Fruit fly (Drosophila melanogaster) whole organism, embryonic: ENCODE data around the gene CG12589.
A peak's percentile ranks its signal among the peaks of the same experiment; 100 is the strongest.

Experiments
- CG15601 ChIP-seq: fragments of 200-800 bp; sonication (Bioruptor generic); optimal IDR thresholded peaks from 3 replicates; lab custom pipeline; 2019; ENCODE audit warnings: missing biosample characterization, mild to moderate bottlenecking, missing genetic modification characterization, moderate library complexity
- CG1603 ChIP-seq: fragments of 200-800 bp; sonication (Bioruptor generic); optimal IDR thresholded peaks from 2 replicates; lab custom pipeline; 2019; ENCODE audit warnings: missing biosample characterization, mild to moderate bottlenecking, missing genetic modification characterization, moderate library complexity
- CG17385 ChIP-seq: fragments of 200-800 bp; sonication (Bioruptor generic); optimal IDR thresholded peaks from 3 replicates; lab custom pipeline; 2018; ENCODE audit warnings: missing biosample characterization, mild to moderate bottlenecking, missing genetic modification characterization
- CG17568 ChIP-seq: fragments of 200-800 bp; sonication (Bioruptor generic); optimal IDR thresholded peaks from 2 replicates; lab custom pipeline; 2018; ENCODE audit warnings: missing biosample characterization, mild to moderate bottlenecking, missing genetic modification characterization, moderate library complexity
- CG2199 ChIP-seq: fragments of 200-800 bp; sonication (Bioruptor generic); IDR thresholded peaks from 3 replicates; pipeline ENCODE4 v1.3.6; 2022; ENCODE audit warnings: missing biosample characterization, missing genetic modification characterization
- CG31388 ChIP-seq: fragments of 200-800 bp; sonication (Bioruptor generic); optimal IDR thresholded peaks from 2 replicates; lab custom pipeline; 2016; ENCODE audit warnings: missing biosample characterization, missing genetic modification characterization
- CG42726 ChIP-seq: fragments of 200-800 bp; sonication (Bioruptor generic); IDR thresholded peaks from 2 replicates; pipeline ENCODE4 v1.3.6; 2022; ENCODE audit warnings: missing biosample characterization, missing genetic modification characterization; ENCODE audit not compliant: partially characterized antibody
- CG4360 ChIP-seq: fragments of 200-800 bp; sonication (Bioruptor generic); IDR thresholded peaks from 2 replicates; pipeline ENCODE4 v1.3.6; 2022; ENCODE audit warnings: missing biosample characterization, missing genetic modification characterization
- CG8478 ChIP-seq: fragments of >200 bp; optimal IDR thresholded peaks from 2 replicates; lab custom pipeline; 2018
- CoRest ChIP-seq: fragments of 200-800 bp; sonication (Bioruptor generic); optimal IDR thresholded peaks from 3 replicates; lab custom pipeline; 2018; ENCODE audit warnings: missing biosample characterization, mild to moderate bottlenecking, missing genetic modification characterization, moderate library complexity
- Deaf1 ChIP-seq: fragments of 200-800 bp; optimal IDR thresholded peaks from 3 replicates; lab custom pipeline; 2019; ENCODE audit warnings: missing biosample characterization, mild to moderate bottlenecking, missing genetic modification characterization, moderate library complexity
- Fer1 ChIP-seq: fragments of 200-800 bp; sonication (Bioruptor generic); optimal IDR thresholded peaks from 2 replicates; lab custom pipeline; 2017; ENCODE audit warnings: missing biosample characterization, mild to moderate bottlenecking, missing genetic modification characterization
- Hey ChIP-seq: fragments of 200-800 bp; sonication (Bioruptor generic); optimal IDR thresholded peaks from 3 replicates; lab custom pipeline; 2018; ENCODE audit warnings: missing biosample characterization, mild to moderate bottlenecking, missing genetic modification characterization
- Kr ChIP-seq: fragments of 200-800 bp; sonication (Bioruptor generic); optimal IDR thresholded peaks from 2 replicates; lab custom pipeline; 2017; ENCODE audit warnings: missing biosample characterization, mild to moderate bottlenecking, missing genetic modification characterization
- Nf-YC ChIP-seq: fragments of 200-800 bp; optimal IDR thresholded peaks from 3 replicates; lab custom pipeline; 2019; ENCODE audit warnings: missing biosample characterization, mild to moderate bottlenecking, missing genetic modification characterization, moderate library complexity
- Pdp1 ChIP-seq, 2 experiments: fragments of 200-800 bp; sonication (Bioruptor generic); optimal IDR thresholded peaks; 3 replicates each; lab custom pipeline; 2016; ENCODE audit warnings: missing biosample characterization in 2 of 2, missing genetic modification characterization in 2 of 2, mild to moderate bottlenecking in 1 of 2, moderate library complexity in 1 of 2
- Six4 ChIP-seq: fragments of 200-800 bp; sonication (Bioruptor generic); optimal IDR thresholded peaks from 2 replicates; lab custom pipeline; 2016; ENCODE audit warnings: missing biosample characterization, missing genetic modification characterization
- Ssrp ChIP-seq: fragments of 200-800 bp; sonication (Bioruptor generic); optimal IDR thresholded peaks from 2 replicates; lab custom pipeline; 2018; ENCODE audit warnings: missing biosample characterization, mild to moderate bottlenecking, missing genetic modification characterization, moderate library complexity
- Xrp1 ChIP-seq: fragments of 200-800 bp; sonication (Bioruptor generic); IDR thresholded peaks from 2 replicates; pipeline ENCODE4 v1.3.6; 2022; ENCODE audit warnings: missing biosample characterization, missing genetic modification characterization
- abd-A ChIP-seq: fragments of 200-800 bp; sonication (Bioruptor generic); optimal IDR thresholded peaks from 3 replicates; lab custom pipeline; 2019; ENCODE audit warnings: missing biosample characterization, mild to moderate bottlenecking, missing genetic modification characterization, moderate library complexity
- ara ChIP-seq: fragments of 200-800 bp; sonication (Bioruptor generic); IDR thresholded peaks from 2 replicates; pipeline ENCODE4 v1.3.6; 2022; ENCODE audit warnings: missing biosample characterization, missing genetic modification characterization
- crol ChIP-seq: fragments of 200-800 bp; sonication (Bioruptor generic); IDR thresholded peaks from 2 replicates; pipeline ENCODE4 v1.3.6; 2022; ENCODE audit warnings: missing biosample characterization, missing genetic modification characterization
- fd102C ChIP-seq: fragments of 200-800 bp; sonication (Bioruptor generic); optimal IDR thresholded peaks from 2 replicates; lab custom pipeline; 2018; ENCODE audit warnings: missing biosample characterization, mild to moderate bottlenecking, missing genetic modification characterization, moderate library complexity
- fd3F ChIP-seq: fragments of 200-800 bp; sonication (Bioruptor generic); optimal IDR thresholded peaks from 2 replicates; lab custom pipeline; 2018; ENCODE audit warnings: missing biosample characterization, mild to moderate bottlenecking, missing genetic modification characterization, moderate library complexity
- grn ChIP-seq: fragments of 200-800 bp; sonication (Bioruptor generic); optimal IDR thresholded peaks from 3 replicates; lab custom pipeline; 2017; ENCODE audit warnings: missing biosample characterization, missing genetic modification characterization
- gsb-n ChIP-seq: fragments of 200-800 bp; sonication (Bioruptor generic); optimal IDR thresholded peaks from 3 replicates; lab custom pipeline; 2018; ENCODE audit warnings: missing biosample characterization, mild to moderate bottlenecking, missing genetic modification characterization
- kni ChIP-seq: fragments of 200-800 bp; sonication (Bioruptor generic); optimal IDR thresholded peaks from 3 replicates; lab custom pipeline; 2017; ENCODE audit warnings: mild to moderate bottlenecking, missing biosample characterization, missing genetic modification reagents, missing genetic modification characterization
- lov ChIP-seq, 2 experiments: fragments of 200-800 bp in 1 of 2; fragments of >200 bp in 1 of 2; sonication (Bioruptor generic) in 1 of 2; IDR thresholded peaks in 1 of 2; optimal IDR thresholded peaks in 1 of 2; 2 replicates in 1 of 2; 3 replicates in 1 of 2; pipeline versions ENCODE4 v1.3.6 to Lab custom; 2017 to 2022; ENCODE audit warnings: missing biosample characterization in 1 of 2, missing genetic modification characterization in 1 of 2
- mirr ChIP-seq: fragments of 200-800 bp; sonication (Bioruptor generic); optimal IDR thresholded peaks from 3 replicates; lab custom pipeline; 2018; ENCODE audit warnings: missing biosample characterization, mild to moderate bottlenecking, missing genetic modification characterization
- nau ChIP-seq: fragments of 200-800 bp; sonication (Bioruptor generic); optimal IDR thresholded peaks from 3 replicates; lab custom pipeline; 2017; ENCODE audit warnings: missing biosample characterization, mild to moderate bottlenecking, missing genetic modification characterization, missing genetic modification reagents
- nerfin-1 ChIP-seq: fragments of 200-800 bp; sonication (Bioruptor generic); optimal IDR thresholded peaks from 3 replicates; lab custom pipeline; 2019; ENCODE audit warnings: missing biosample characterization, mild to moderate bottlenecking, missing genetic modification characterization, moderate library complexity
- nerfin-2 ChIP-seq: fragments of 200-800 bp; sonication (Bioruptor generic); IDR thresholded peaks from 2 replicates; pipeline ENCODE4 v1.3.6; 2022; ENCODE audit warnings: missing biosample characterization, missing genetic modification characterization; ENCODE audit not compliant: partially characterized antibody
- odd ChIP-seq: fragments of 200-800 bp; sonication (Bioruptor generic); optimal IDR thresholded peaks from 2 replicates; lab custom pipeline; 2017; ENCODE audit warnings: missing biosample characterization, mild to moderate bottlenecking, missing genetic modification characterization
- otp ChIP-seq: fragments of 200-800 bp; sonication (Bioruptor generic); IDR thresholded peaks from 3 replicates; pipeline ENCODE4, ENCODE4 v1.3.6; 2022; ENCODE audit warnings: missing biosample characterization, missing genetic modification characterization
- peb ChIP-seq: fragments of 200-800 bp; sonication (Bioruptor generic); IDR thresholded peaks from 2 replicates; pipeline ENCODE4 v1.3.6; 2022; ENCODE audit warnings: missing biosample characterization, missing genetic modification characterization
- pros ChIP-seq: fragments of 200-800 bp; sonication (Bioruptor generic); optimal IDR thresholded peaks from 3 replicates; lab custom pipeline; 2019; ENCODE audit warnings: missing biosample characterization, mild to moderate bottlenecking, missing genetic modification characterization, moderate library complexity
- pzg ChIP-seq: fragments of 200-800 bp; sonication (Bioruptor generic); optimal IDR thresholded peaks from 3 replicates; lab custom pipeline; 2018; ENCODE audit warnings: missing biosample characterization, mild to moderate bottlenecking, missing genetic modification characterization, moderate library complexity
- sens-2 ChIP-seq: fragments of 200-800 bp; sonication (Bioruptor generic); IDR thresholded peaks from 2 replicates; pipeline ENCODE4 v1.3.6; 2022; ENCODE audit warnings: missing biosample characterization, missing genetic modification characterization
- slbo ChIP-seq: fragments of 200-800 bp; sonication (Bioruptor generic); IDR thresholded peaks from 2 replicates; pipeline ENCODE4 v1.3.6; 2022; ENCODE audit warnings: missing biosample characterization, missing genetic modification characterization
- so ChIP-seq: fragments of 200-800 bp; sonication (Bioruptor generic); IDR thresholded peaks from 3 replicates; pipeline ENCODE4 v1.3.6; 2022; ENCODE audit warnings: missing biosample characterization, missing genetic modification characterization
- sr ChIP-seq: fragments of 200-800 bp; sonication (Bioruptor generic); IDR thresholded peaks from 3 replicates; pipeline ENCODE4 v1.3.6; 2022; ENCODE audit warnings: missing biosample characterization, missing genetic modification characterization
- zen ChIP-seq: fragments of 200-800 bp; sonication (Bioruptor generic); optimal IDR thresholded peaks from 3 replicates; lab custom pipeline; 2018; ENCODE audit warnings: missing biosample characterization, mild to moderate bottlenecking, missing genetic modification characterization, moderate library complexity

Gene CG12589

DNA sequence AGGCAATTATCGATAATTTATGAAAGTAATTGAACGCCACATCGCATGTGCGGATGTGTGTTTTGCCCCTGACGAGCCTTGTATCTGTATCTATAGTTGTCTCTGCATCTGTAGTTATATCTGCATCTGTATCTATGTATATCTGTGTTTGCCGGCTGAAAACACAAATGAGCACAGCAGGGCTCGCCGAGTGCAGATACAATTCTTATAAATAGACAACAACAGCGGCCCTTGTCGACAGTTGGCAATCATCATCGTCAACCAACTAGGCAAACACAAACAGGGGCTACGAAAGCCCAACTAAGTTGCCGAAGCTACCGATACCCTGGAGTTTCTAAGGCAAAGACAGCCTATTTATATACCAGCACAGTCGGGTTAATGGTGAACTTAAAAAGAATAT lies 31.9 kb downstream of the CG12589 start (continued):
- TF ChIP-seq fd3F (no peak), CG4360 (peak; percentile 48; the same call in 1 of the 2 replicates), Deaf1 (tag; lab: Kevin White, UChicago) (no peak), ara (GFP tag; lab: Robert Waterston, UW) (peak; percentile 49; the same call in 1 of the 2 replicates), Fer1 (GFP tag; lab: Kevin White, UChicago) (peak; percentile 27), nau (GFP tag; lab: Kevin White, UChicago) (peak; percentile 45), CG42726 (GFP tag; lab: Robert Waterston, UW) (no peak), Pdp1 (GFP tag; optimal IDR thresholded peaks at IDR 0.05; lab: Kevin White, UChicago) (peak in 1 of 2 experiments; percentile 2), CG15601 (tag; lab: Kevin White, UChicago) (peak; percentile 26), CoRest (tag; lab: Kevin White, UChicago) (peak; percentile 2), otp (peak; percentile 7; the same call in 1 of the 3 replicates), CG1603 (peak; percentile 36), Nf-YC (no peak), Six4 (GFP tag; lab: Kevin White, UChicago) (no peak), CG17568 (peak; percentile 60), CG8478 (no peak), CG17385 (peak; percentile 22), grn (GFP tag; lab: Kevin White, UChicago) (peak; percentile 6), Kr (peak; percentile 51), peb (GFP tag; lab: Robert Waterston, UW) (no peak), mirr (GFP tag; lab: Kevin White, UChicago) (peak; percentile 69), nerfin-2 (GFP tag; lab: Robert Waterston, UW) (no peak), sr (no peak), fd102C (peak; percentile 13), so (peak; percentile 29; the same call in 1 of the 3 replicates), Xrp1 (GFP tag; lab: Robert Waterston, UW) (0 out of 2 replicates have a peak, but pooled peaks have one; percentile 33), odd (GFP tag; lab: Kevin White, UChicago) (peak; percentile 30)

DNA sequence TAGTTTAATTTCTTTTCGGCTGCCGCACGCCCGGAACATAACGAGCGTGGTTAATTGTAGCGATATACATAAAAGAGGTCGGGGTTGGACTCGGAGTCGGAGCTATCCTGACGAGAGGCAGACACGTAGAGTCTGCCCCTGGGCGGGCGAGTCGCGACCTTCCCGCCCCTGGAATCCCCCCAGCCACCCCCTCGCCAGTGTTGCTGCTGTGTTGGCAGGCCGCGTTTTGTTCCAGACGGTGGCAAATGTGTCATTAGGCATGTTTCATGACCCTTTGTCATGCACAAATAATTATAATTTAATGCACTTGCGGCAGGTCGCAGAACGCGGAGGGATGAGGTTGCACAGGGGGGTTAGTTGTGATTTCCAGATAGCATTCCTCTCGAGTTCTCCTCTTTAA lies 33.4 kb downstream of the CG12589 start:
- TF ChIP-seq lov (optimal IDR thresholded peaks at IDR 0.05; lab: Kevin White, UChicago) (no peak), lov (GFP tag; IDR thresholded peaks at IDR 0.05; lab: Robert Waterston, UW) (0 out of 3 replicates have a peak, but pooled peaks have one; percentile 9), kni (GFP tag; lab: Kevin White, UChicago) (peak; percentile 37), abd-A (tag; lab: Kevin White, UChicago) (peak; percentile 65), gsb-n (tag; lab: Kevin White, UChicago) (peak; percentile 84), zen (tag; lab: Kevin White, UChicago) (peak; percentile 9), sens-2 (no peak), CG31388 (GFP tag; lab: Kevin White, UChicago) (no peak), nerfin-1 (peak; percentile 33), slbo (GFP tag; lab: Robert Waterston, UW) (0 out of 2 replicates have a peak, but pooled peaks have one; percentile 7), CG2199 (GFP tag; lab: Robert Waterston, UW) (0 out of 3 replicates have a peak, but pooled peaks have one; percentile 56), Hey (tag; lab: Kevin White, UChicago) (peak; percentile 17), Ssrp (tag; lab: Kevin White, UChicago) (no peak), pzg (GFP tag; lab: Kevin White, UChicago) (no peak), crol (GFP tag; lab: Robert Waterston, UW) (peak; percentile 78), pros (peak; percentile 77)
- TF ChIP-seq, all 482 proteins: peak for 11
